1 fruit fly cellular context compared by ENCODE assay signal in genomic region chr3L:6823785-6824473, dm6.
A peak's percentile ranks its signal among the peaks of the same experiment; 100 is the strongest.
TF ChIP-seq lines count a peak whose summit lies in the region.

No protein-coding gene starts in this region.

TF ChIP-seq in whole organism, embryonic, 481 proteins besides CTCF, POLR2A, EP300 and RAD21 (continued from another document and continues in another):
- TF ChIP-seq HLH3B (GFP tag; IDR thresholded peaks at IDR 0.05; lab: Robert Waterston, UW) (peak; percentile 89), en (GFP tag; optimal IDR thresholded peaks at IDR 0.05; lab: Kevin White, UChicago) (no peak), slbo (GFP tag; IDR thresholded peaks at IDR 0.05; lab: Robert Waterston, UW) (peak; percentile 87), Hr39 (optimal IDR thresholded peaks at IDR 0.05; lab: Kevin White, UChicago) (no peak), Rx (GFP tag; IDR thresholded peaks at IDR 0.05; lab: Robert Waterston, UW) (peak; percentile 65), E2f2 (GFP tag; IDR thresholded peaks at IDR 0.05; lab: Robert Waterston, UW) (peak; percentile 55; the same call in 1 of the 2 replicates), Aef1 (GFP tag; IDR thresholded peaks at IDR 0.05; lab: Robert Waterston, UW) (peak; percentile 87), CG43689 (GFP tag; IDR thresholded peaks at IDR 0.05; lab: Robert Waterston, UW) (peak; percentile 73), CG8765 (GFP tag; IDR thresholded peaks at IDR 0.05; lab: Robert Waterston, UW) (peak; percentile 70), CG12299 (tag; optimal IDR thresholded peaks at IDR 0.05; lab: Kevin White, UChicago) (peak; percentile 48), toy (GFP tag; IDR thresholded peaks at IDR 0.05; lab: Robert Waterston, UW) (peak; percentile 61; the same call in 1 of the 2 replicates), rib (GFP tag; IDR thresholded peaks at IDR 0.05; lab: Robert Waterston, UW) (peak; percentile 57; the same call in 1 of the 2 replicates), CG11560 (tag; IDR thresholded peaks at IDR 0.05; lab: Robert Waterston, UW) (peak; percentile 73; the same call in 2 of the 3 replicates), Mad (GFP tag; optimal IDR thresholded peaks at IDR 0.05; lab: Kevin White, UChicago) (no peak), Dip2 (GFP tag; IDR thresholded peaks at IDR 0.05; lab: Robert Waterston, UW) (no peak), Nf-YB (GFP tag; optimal IDR thresholded peaks at IDR 0.05; lab: Kevin White, UChicago) (peak; percentile 66), pnt (GFP tag; optimal IDR thresholded peaks at IDR 0.05; lab: Kevin White, UChicago) (no peak), Hmx (GFP tag; optimal IDR thresholded peaks at IDR 0.05; lab: Kevin White, UChicago) (no peak), CG13775 (GFP tag; optimal IDR thresholded peaks at IDR 0.05; lab: Kevin White, UChicago) (peak; percentile 83), cad (GFP tag; optimal IDR thresholded peaks at IDR 0.05; lab: Kevin White, UChicago) (no peak), CG4854 (GFP tag; optimal IDR thresholded peaks at IDR 0.05; lab: Kevin White, UChicago) (peak; percentile 11), abd-A (tag; optimal IDR thresholded peaks at IDR 0.05; lab: Kevin White, UChicago) (peak; percentile 93), Lpt (GFP tag; optimal IDR thresholded peaks at IDR 0.05; lab: Kevin White, UChicago) (no peak), CG2678 (tag; optimal IDR thresholded peaks at IDR 0.05; lab: Kevin White, UChicago) (peak; percentile 88), CG12155 (GFP tag; optimal IDR thresholded peaks at IDR 0.05; lab: Kevin White, UChicago) (peak; percentile 62), klu (GFP tag; IDR thresholded peaks at IDR 0.05; lab: Robert Waterston, UW) (peak; percentile 66; the same call in 1 of the 2 replicates), nmo (GFP tag; optimal IDR thresholded peaks at IDR 0.05; lab: Kevin White, UChicago) (peak; percentile 91), ash1 (GFP tag; optimal IDR thresholded peaks at IDR 0.05; lab: Kevin White, UChicago) (no peak), trem (tag; optimal IDR thresholded peaks at IDR 0.05; lab: Kevin White, UChicago) (peak; percentile 84), az2 (GFP tag; optimal IDR thresholded peaks at IDR 0.05; lab: Kevin White, UChicago) (peak; percentile 74), Max (GFP tag; optimal IDR thresholded peaks at IDR 0.05; lab: Kevin White, UChicago) (peak; percentile 76), tap (tag; optimal IDR thresholded peaks at IDR 0.05; lab: Kevin White, UChicago) (peak; percentile 71), chm (GFP tag; IDR thresholded peaks at IDR 0.05; lab: Robert Waterston, UW) (peak; percentile 61; the same call in 1 of the 2 replicates), CG8359 (GFP tag; optimal IDR thresholded peaks at IDR 0.05; lab: Kevin White, UChicago; ENCODE audit: borderline replicate concordance) (peak; percentile 58), H2.0 (GFP tag; IDR thresholded peaks at IDR 0.05; lab: Robert Waterston, UW) (peak; percentile 89), CG9932 (GFP tag; IDR thresholded peaks at IDR 0.05; lab: Robert Waterston, UW) (peak; percentile 76), Bteb2 (GFP tag; optimal IDR thresholded peaks at IDR 0.05; lab: Kevin White, UChicago) (no peak), grau (tag; optimal IDR thresholded peaks at IDR 0.05; lab: Kevin White, UChicago) (peak; percentile 86), Hand (GFP tag; optimal IDR thresholded peaks at IDR 0.05; lab: Kevin White, UChicago) (peak; percentile 17), Atf-2 (GFP tag; optimal IDR thresholded peaks at IDR 0.05; lab: Kevin White, UChicago) (no peak), ham (GFP tag; IDR thresholded peaks at IDR 0.05; lab: Robert Waterston, UW) (0 out of 2 replicates have a peak, but pooled peaks have one; percentile 38), Bdp1 (GFP tag; optimal IDR thresholded peaks at IDR 0.05; lab: Kevin White, UChicago) (no peak), prd (optimal IDR thresholded peaks at IDR 0.05; lab: Kevin White, UChicago) (no peak), prd (GFP tag; IDR thresholded peaks at IDR 0.05; lab: Robert Waterston, UW) (peak; percentile 90), tna (GFP tag; IDR thresholded peaks at IDR 0.05; lab: Robert Waterston, UW; ENCODE audit: partially characterized antibody) (no peak), ind (GFP tag; optimal IDR thresholded peaks at IDR 0.05; lab: Kevin White, UChicago) (peak; percentile 68), D19B (GFP tag; optimal IDR thresholded peaks at IDR 0.05; lab: Kevin White, UChicago) (no peak), CG11504 (tag; optimal IDR thresholded peaks at IDR 0.05; lab: Kevin White, UChicago) (peak; percentile 86), tll (GFP tag; optimal IDR thresholded peaks at IDR 0.05; lab: Kevin White, UChicago) (no peak), Antp (GFP tag; optimal IDR thresholded peaks at IDR 0.05; lab: Kevin White, UChicago) (peak; percentile 11), CG10274 (GFP tag; optimal IDR thresholded peaks at IDR 0.05; lab: Kevin White, UChicago) (peak; percentile 6), CG13287 (GFP tag; IDR thresholded peaks at IDR 0.05; lab: Robert Waterston, UW; ENCODE audit: partially characterized antibody) (0 out of 2 replicates have a peak, but pooled peaks have one; percentile 8), wdn (GFP tag; IDR thresholded peaks at IDR 0.05; lab: Robert Waterston, UW) (peak; percentile 47; the same call in 1 of the 2 replicates), Poxn (GFP tag; IDR thresholded peaks at IDR 0.05; lab: Robert Waterston, UW) (0 out of 2 replicates have a peak, but pooled peaks have one; percentile 28), CG2129 (GFP tag; IDR thresholded peaks at IDR 0.05; lab: Robert Waterston, UW; ENCODE audit: partially characterized antibody) (no peak), CG12659 (GFP tag; optimal IDR thresholded peaks at IDR 0.05; lab: Kevin White, UChicago) (peak; percentile 77), fd102C (GFP tag; optimal IDR thresholded peaks at IDR 0.05; lab: Kevin White, UChicago) (peak; percentile 32), dmrt99B (tag; optimal IDR thresholded peaks at IDR 0.05; lab: Kevin White, UChicago) (peak; percentile 82), gcm (GFP tag; optimal IDR thresholded peaks at IDR 0.05; lab: Kevin White, UChicago) (peak; percentile 88), CG16815 (GFP tag; optimal IDR thresholded peaks at IDR 0.05; lab: Kevin White, UChicago) (peak; percentile 61), unpg (GFP tag; optimal IDR thresholded peaks at IDR 0.05; lab: Kevin White, UChicago) (peak; percentile 88), eve (GFP tag; optimal IDR thresholded peaks at IDR 0.05; lab: Kevin White, UChicago) (peak in 1 of 2 experiments; percentile 71), CG3838 (GFP tag; optimal IDR thresholded peaks at IDR 0.05; lab: Kevin White, UChicago) (no peak), kah (GFP tag; optimal IDR thresholded peaks at IDR 0.05; lab: Kevin White, UChicago) (peak; percentile 34), CG15601 (tag; optimal IDR thresholded peaks at IDR 0.05; lab: Kevin White, UChicago) (peak; percentile 89), CG13296 (GFP tag; optimal IDR thresholded peaks at IDR 0.05; lab: Kevin White, UChicago) (peak; percentile 48), sqz (GFP tag; optimal IDR thresholded peaks at IDR 0.05; lab: Kevin White, UChicago) (peak; percentile 79), CG1529 (GFP tag; optimal IDR thresholded peaks at IDR 0.05; lab: Kevin White, UChicago) (peak; percentile 64), slou (GFP tag; optimal IDR thresholded peaks at IDR 0.05; lab: Kevin White, UChicago) (no peak), CG10147 (GFP tag; optimal IDR thresholded peaks at IDR 0.05; lab: Kevin White, UChicago) (peak; percentile 68), sd (tag; optimal IDR thresholded peaks at IDR 0.05; lab: Kevin White, UChicago) (peak; percentile 47), ssp (GFP tag; IDR thresholded peaks at IDR 0.05; lab: Robert Waterston, UW) (peak; percentile 80), dati (GFP tag; IDR thresholded peaks at IDR 0.05; lab: Robert Waterston, UW) (peak; percentile 53), dysf (GFP tag; IDR thresholded peaks at IDR 0.05; lab: Robert Waterston, UW) (peak; percentile 87), stwl (tag; optimal IDR thresholded peaks at IDR 0.05; lab: Kevin White, UChicago) (peak; percentile 25), Ets65A (GFP tag; lab: Kevin White, UChicago) (peak; percentile 92), Ptx1 (GFP tag; IDR thresholded peaks at IDR 0.05; lab: Robert Waterston, UW) (peak; percentile 85), PHDP (tag; optimal IDR thresholded peaks at IDR 0.05; lab: Kevin White, UChicago) (peak; percentile 84), knrl (GFP tag; IDR thresholded peaks at IDR 0.05; lab: Robert Waterston, UW; ENCODE audit: partially characterized antibody) (no peak), nerfin-1 (tag; optimal IDR thresholded peaks at IDR 0.05; lab: Kevin White, UChicago) (peak; percentile 79), CG16779 (GFP tag; IDR thresholded peaks at IDR 0.05; lab: Robert Waterston, UW) (no peak), psq (GFP tag; optimal IDR thresholded peaks at IDR 0.05; lab: Kevin White, UChicago) (peak; percentile 45), gsb (GFP tag; IDR thresholded peaks at IDR 0.05; lab: Robert Waterston, UW) (peak; percentile 70), CG32532 (GFP tag; IDR thresholded peaks at IDR 0.05; lab: Robert Waterston, UW) (peak; percentile 88), HmgD (GFP tag; optimal IDR thresholded peaks at IDR 0.05; lab: Kevin White, UChicago) (no peak), gsb-n (tag; optimal IDR thresholded peaks at IDR 0.05; lab: Kevin White, UChicago) (peak; percentile 93), cato (GFP tag; optimal IDR thresholded peaks at IDR 0.05; lab: Kevin White, UChicago; ENCODE audit: borderline replicate concordance) (peak; percentile 37), GATAe (GFP tag; conservative IDR thresholded peaks at IDR 0.05; lab: Robert Waterston, UW) (peak; percentile 63), Dip3 (GFP tag; optimal IDR thresholded peaks at IDR 0.05; lab: Kevin White, UChicago) (no peak), CG15514 (GFP tag; optimal IDR thresholded peaks at IDR 0.05; lab: Kevin White, UChicago) (peak; percentile 18), CG17829 (tag; optimal IDR thresholded peaks at IDR 0.05; lab: Kevin White, UChicago) (peak; percentile 86), peb (GFP tag; IDR thresholded peaks at IDR 0.05; lab: Robert Waterston, UW) (peak; percentile 86), NfI (GFP tag; optimal IDR thresholded peaks at IDR 0.05; lab: Kevin White, UChicago) (peak; percentile 50), disco-r (GFP tag; optimal IDR thresholded peaks at IDR 0.05; lab: Kevin White, UChicago) (no peak), CG5180 (GFP tag; optimal IDR thresholded peaks at IDR 0.05; lab: Kevin White, UChicago) (peak; percentile 86), caup (GFP tag; optimal IDR thresholded peaks at IDR 0.05; lab: Kevin White, UChicago; ENCODE audit: severe bottlenecking) (peak; percentile 52), ERR (GFP tag; optimal IDR thresholded peaks at IDR 0.05; lab: Kevin White, UChicago) (no peak), CG8388 (GFP tag; optimal IDR thresholded peaks at IDR 0.05; lab: Kevin White, UChicago) (peak; percentile 87), oc (tag; optimal IDR thresholded peaks at IDR 0.05; lab: Kevin White, UChicago) (peak; percentile 85), CG11093 (GFP tag; IDR thresholded peaks at IDR 0.05; lab: Robert Waterston, UW) (peak; percentile 80), CG11695 (GFP tag; IDR thresholded peaks at IDR 0.05; lab: Robert Waterston, UW) (peak; percentile 93), CG18011 (GFP tag; optimal IDR thresholded peaks at IDR 0.05; lab: Kevin White, UChicago) (no peak), CG17359 (tag; optimal IDR thresholded peaks at IDR 0.05; lab: Kevin White, UChicago) (peak; percentile 81), CG6854 (GFP tag; optimal IDR thresholded peaks at IDR 0.05; lab: Kevin White, UChicago) (peak; percentile 52), CG8290 (GFP tag; optimal IDR thresholded peaks at IDR 0.05; lab: Kevin White, UChicago) (peak; percentile 26), CG8290 (tag; optimal IDR thresholded peaks at IDR 0.05; lab: Kevin White, UChicago) (peak in 1 of 2 experiments; percentile 58), bcd (GFP tag; optimal IDR thresholded peaks at IDR 0.05; lab: Kevin White, UChicago) (peak; percentile 73), Taf1 (GFP tag; IDR thresholded peaks at IDR 0.05; lab: Robert Waterston, UW) (no peak), NC2β (GFP tag; optimal IDR thresholded peaks at IDR 0.05; lab: Kevin White, UChicago) (no peak), Pdp1 (GFP tag; optimal IDR thresholded peaks at IDR 0.05; lab: Kevin White, UChicago) (peak; percentile 26 to 41), Ets97D (GFP tag; optimal IDR thresholded peaks at IDR 0.05; lab: Kevin White, UChicago) (no peak), CG11247 (GFP tag; IDR thresholded peaks at IDR 0.05; lab: Robert Waterston, UW) (peak; percentile 63; the same call in 1 of the 2 replicates), CG14014 (GFP tag; IDR thresholded peaks at IDR 0.05; lab: Robert Waterston, UW) (peak; percentile 85), CG17361 (GFP tag; IDR thresholded peaks at IDR 0.05; lab: Robert Waterston, UW) (peak; percentile 89), YL-1 (GFP tag; optimal IDR thresholded peaks at IDR 0.05; lab: Kevin White, UChicago) (peak; percentile 5), odd (GFP tag; optimal IDR thresholded peaks at IDR 0.05; lab: Kevin White, UChicago) (peak; percentile 73), CG30431 (GFP tag; optimal IDR thresholded peaks at IDR 0.05; lab: Kevin White, UChicago) (peak; percentile 50), CG4360 (GFP tag; IDR thresholded peaks at IDR 0.05; lab: Robert Waterston, UW) (peak; percentile 57), CG1647 (GFP tag; optimal IDR thresholded peaks at IDR 0.05; lab: Kevin White, UChicago) (peak; percentile 42), CG1603 (tag; optimal IDR thresholded peaks at IDR 0.05; lab: Kevin White, UChicago) (no peak), CrebB (tag; optimal IDR thresholded peaks at IDR 0.05; lab: Kevin White, UChicago) (no peak), Blimp-1 (GFP tag; optimal IDR thresholded peaks at IDR 0.05; lab: Kevin White, UChicago) (peak; percentile 88), so (GFP tag; IDR thresholded peaks at IDR 0.05; lab: Robert Waterston, UW) (peak; percentile 88), chinmo (GFP tag; IDR thresholded peaks at IDR 0.05; lab: Robert Waterston, UW; ENCODE audit: partially characterized antibody) (peak; percentile 97), CG13894 (tag; optimal IDR thresholded peaks at IDR 0.05; lab: Kevin White, UChicago) (peak; percentile 97), CG11456 (GFP tag; IDR thresholded peaks at IDR 0.05; lab: Robert Waterston, UW) (peak; percentile 71; the same call in 2 of the 3 replicates), CG2120 (GFP tag; optimal IDR thresholded peaks at IDR 0.05; lab: Kevin White, UChicago) (peak; percentile 12), da (GFP tag; optimal IDR thresholded peaks at IDR 0.05; lab: Kevin White, UChicago) (no peak), ttk (GFP tag; IDR thresholded peaks at IDR 0.05; lab: Robert Waterston, UW) (peak; percentile 81), CG15269 (tag; optimal IDR thresholded peaks at IDR 0.05; lab: Kevin White, UChicago) (peak; percentile 83), sob (GFP tag; IDR thresholded peaks at IDR 0.05; lab: Robert Waterston, UW) (peak; percentile 91)
